Worm (Caenorhabditis elegans) whole organism, L4 larva: Measurements from ENCODE around the gene Y97E10AR.4.

ENCODE experiments used
- Y48G9A.11 ChIP-seq: fragments of 200-800 bp; sonication (Bioruptor generic); IDR thresholded peaks from 2 replicates; pipeline ENCODE4 v1.3.6; 2022; ENCODE audit warnings: missing genetic modification reagents, missing genetic modification characterization, missing compliant biosample characterization
- aly-2 ChIP-seq: sonication (generic microtip); optimal IDR thresholded peaks from 2 replicates; lab custom pipeline; 2018; ENCODE audit warnings: missing biosample characterization, missing genetic modification characterization
- daf-16 ChIP-seq, 3 experiments: sonication (generic microtip); optimal IDR thresholded peaks; 2 replicates each; lab custom pipeline; 2016 to 2017; ENCODE audit warnings: missing genetic modification characterization in 3 of 3, missing genetic modification reagents in 3 of 3, mild to moderate bottlenecking in 2 of 3, missing compliant biosample characterization in 2 of 3, missing biosample characterization in 1 of 3, moderate library complexity in 1 of 3
- lin-13 ChIP-seq: fragments of 150-350 bp; optimal IDR thresholded peaks from 2 replicates; lab custom pipeline; 2014; ENCODE audit warnings: missing biosample characterization, missing genetic modification reagents, missing genetic modification characterization
- mdl-1 ChIP-seq, 2 experiments: fragments of 150-350 bp in 1 of 2; sonication (generic microtip) in 1 of 2; optimal IDR thresholded peaks; 2 replicates each; lab custom pipeline; 2014 to 2017; ENCODE audit warnings: missing biosample characterization in 2 of 2, missing genetic modification characterization in 2 of 2
- nhr-10 ChIP-seq: fragments of 150-350 bp; optimal IDR thresholded peaks from 2 replicates; lab custom pipeline; 2014; ENCODE audit warnings: missing biosample characterization, missing genetic modification characterization
- nhr-28 ChIP-seq: fragments of 150-350 bp; optimal IDR thresholded peaks from 2 replicates; lab custom pipeline; 2014; ENCODE audit warnings: missing biosample characterization, missing genetic modification characterization
- nhr-6 ChIP-seq: fragments of 150-350 bp; optimal IDR thresholded peaks from 2 replicates; lab custom pipeline; 2014; ENCODE audit warnings: missing biosample characterization, missing genetic modification characterization
- unc-39 ChIP-seq: sonication (generic microtip); optimal IDR thresholded peaks from 2 replicates; lab custom pipeline; 2017; ENCODE audit warnings: missing biosample characterization, missing genetic modification characterization

ce11 chrV:8016928-8017327 lies 6.9 kb upstream of the Y97E10AR.4 start, which contains the start of gene sptl-2:
- TF ChIP-seq mdl-1 (tag; optimal IDR thresholded peaks at IDR 0.05; lab: Kevin White, UChicago) (no peak), nhr-6 (tag; lab: Kevin White, UChicago) (no peak), daf-16 (GFP tag; optimal IDR thresholded peaks at IDR 0.05; lab: Kevin White, UChicago) (no peak), daf-16 (tag; optimal IDR thresholded peaks at IDR 0.05; lab: Kevin White, UChicago) (peak; percentile 40), aly-2 (tag; lab: Kevin White, UChicago) (no peak), Y48G9A.11 (GFP tag; lab: Robert Waterston, UW) (no peak), nhr-10 (no peak), lin-13 (no peak), nhr-28 (tag; lab: Kevin White, UChicago) (peak; percentile 59), unc-39 (tag; lab: Kevin White, UChicago) (no peak)
